Fruit fly (Drosophila melanogaster) whole organism, embryonic: ENCODE results near the gene CalpB.

Experiments
- Atf3 ChIP-seq: fragments of 200-800 bp; sonication (Bioruptor generic); optimal IDR thresholded peaks from 3 replicates; lab custom pipeline; 2016; ENCODE audit warnings: missing biosample characterization, missing genetic modification characterization
- Awh ChIP-seq: fragments of 200-800 bp; sonication (Bioruptor generic); IDR thresholded peaks from 2 replicates; pipeline ENCODE4, ENCODE4 v1.3.6; 2022; ENCODE audit warnings: missing biosample characterization, missing genetic modification characterization
- CG10321 ChIP-seq: fragments of 200-800 bp; sonication (Bioruptor generic); IDR thresholded peaks from 2 replicates; pipeline ENCODE4 v1.3.6; 2022; ENCODE audit warnings: missing biosample characterization, missing genetic modification characterization
- CG10431 ChIP-seq: fragments of 200-800 bp; sonication (Bioruptor generic); optimal IDR thresholded peaks from 3 replicates; lab custom pipeline; 2018; ENCODE audit warnings: missing biosample characterization, mild to moderate bottlenecking, missing genetic modification characterization
- CG10462 ChIP-seq: fragments of 200-800 bp; sonication (Bioruptor generic); optimal IDR thresholded peaks from 2 replicates; lab custom pipeline; 2016; ENCODE audit warnings: missing biosample characterization, missing genetic modification characterization
- CG10979 ChIP-seq: fragments of 200-800 bp; sonication (Bioruptor generic); optimal IDR thresholded peaks from 2 replicates; lab custom pipeline; 2018; ENCODE audit warnings: missing biosample characterization, mild to moderate bottlenecking, missing genetic modification characterization, moderate library complexity
- CG13894 ChIP-seq: fragments of 200-800 bp; sonication (Bioruptor generic); optimal IDR thresholded peaks from 3 replicates; lab custom pipeline; 2018; ENCODE audit warnings: missing biosample characterization, mild to moderate bottlenecking, missing genetic modification characterization, moderate library complexity
- CG15601 ChIP-seq: fragments of 200-800 bp; sonication (Bioruptor generic); optimal IDR thresholded peaks from 3 replicates; lab custom pipeline; 2019; ENCODE audit warnings: missing biosample characterization, mild to moderate bottlenecking, missing genetic modification characterization, moderate library complexity
- CG1792 ChIP-seq: fragments of 200-800 bp; sonication (Bioruptor generic); optimal IDR thresholded peaks from 2 replicates; lab custom pipeline; 2016; ENCODE audit warnings: missing biosample characterization, missing genetic modification characterization
- CG2120 ChIP-seq: fragments of 200-800 bp; sonication (Bioruptor generic); optimal IDR thresholded peaks from 3 replicates; lab custom pipeline; 2016; ENCODE audit warnings: missing biosample characterization, missing genetic modification characterization
- CG4328 ChIP-seq: fragments of 200-800 bp; sonication (Bioruptor generic); optimal IDR thresholded peaks from 3 replicates; lab custom pipeline; 2017; ENCODE audit warnings: missing biosample characterization, missing genetic modification reagents, missing genetic modification characterization
- CG6254 ChIP-seq: fragments of 200-800 bp; sonication (Bioruptor generic); optimal IDR thresholded peaks from 3 replicates; lab custom pipeline; 2017; ENCODE audit warnings: mild to moderate bottlenecking, missing biosample characterization, missing genetic modification reagents, missing genetic modification characterization
- CG6791 ChIP-seq: fragments of 200-800 bp; sonication (Bioruptor generic); IDR thresholded peaks from 3 replicates; pipeline ENCODE4 v1.3.6; 2022; ENCODE audit warnings: missing biosample characterization, missing genetic modification characterization; ENCODE audit not compliant: partially characterized antibody
- CG6854 ChIP-seq: fragments of 200-800 bp; sonication (Bioruptor generic); optimal IDR thresholded peaks from 3 replicates; lab custom pipeline; 2017; ENCODE audit warnings: missing biosample characterization, mild to moderate bottlenecking, missing genetic modification characterization
- CG8388 ChIP-seq: fragments of 200-800 bp; sonication (Bioruptor generic); optimal IDR thresholded peaks from 2 replicates; lab custom pipeline; 2019; ENCODE audit warnings: missing biosample characterization, mild to moderate bottlenecking, missing genetic modification characterization, moderate library complexity
- CkIIα-i1 ChIP-seq: fragments of 200-800 bp; sonication (Bioruptor generic); IDR thresholded peaks from 2 replicates; pipeline ENCODE4 v1.3.6; 2022; ENCODE audit warnings: missing biosample characterization, missing genetic modification characterization
- Doc2 ChIP-seq: fragments of 200-800 bp; sonication (Bioruptor generic); IDR thresholded peaks from 2 replicates; pipeline ENCODE4 v1.3.6; 2022; ENCODE audit warnings: missing biosample characterization, missing genetic modification characterization
- Doc3 ChIP-seq: fragments of 200-800 bp; sonication (Bioruptor generic); IDR thresholded peaks from 3 replicates; pipeline ENCODE4 v1.3.6; 2022; ENCODE audit warnings: missing biosample characterization, missing genetic modification characterization; ENCODE audit not compliant: partially characterized antibody
- Ets65A ChIP-seq: fragments of 200-800 bp; sonication (Bioruptor generic); peaks from one replicate; lab custom pipeline; 2016; ENCODE audit warnings: missing biosample characterization, missing genetic modification characterization
- Fer3 ChIP-seq: fragments of 200-800 bp; sonication (Bioruptor generic); optimal IDR thresholded peaks from 2 replicates; lab custom pipeline; 2018; ENCODE audit warnings: missing biosample characterization, mild to moderate bottlenecking, missing genetic modification characterization, moderate library complexity
- Gug ChIP-seq: fragments of 200-800 bp; sonication (Bioruptor generic); IDR thresholded peaks from 4 replicates; pipeline ENCODE4 v1.3.6; 2022; ENCODE audit warnings: missing biosample characterization, missing genetic modification characterization
- H15 ChIP-seq: fragments of 200-800 bp; sonication (Bioruptor generic); IDR thresholded peaks from 3 replicates; pipeline ENCODE4 v1.3.6; 2022; ENCODE audit warnings: missing biosample characterization, missing genetic modification characterization
- Neu2 ChIP-seq: fragments of 200-800 bp; sonication (Bioruptor generic); optimal IDR thresholded peaks from 3 replicates; lab custom pipeline; 2016; ENCODE audit warnings: missing biosample characterization, missing genetic modification characterization, borderline replicate concordance
- NfI ChIP-seq: fragments of 200-800 bp; sonication (Bioruptor generic); optimal IDR thresholded peaks from 3 replicates; lab custom pipeline; 2018; ENCODE audit warnings: missing biosample characterization, mild to moderate bottlenecking, missing genetic modification characterization, moderate library complexity
- Pdp1 ChIP-seq, 2 experiments: fragments of 200-800 bp; sonication (Bioruptor generic); optimal IDR thresholded peaks; 3 replicates each; lab custom pipeline; 2016; ENCODE audit warnings: missing biosample characterization in 2 of 2, missing genetic modification characterization in 2 of 2, mild to moderate bottlenecking in 1 of 2, moderate library complexity in 1 of 2
- Ssrp ChIP-seq: fragments of 200-800 bp; sonication (Bioruptor generic); optimal IDR thresholded peaks from 2 replicates; lab custom pipeline; 2018; ENCODE audit warnings: missing biosample characterization, mild to moderate bottlenecking, missing genetic modification characterization, moderate library complexity
- TFAM ChIP-seq: fragments of 200-800 bp; sonication (Bioruptor generic); optimal IDR thresholded peaks from 2 replicates; lab custom pipeline; 2017; ENCODE audit warnings: missing biosample characterization, missing genetic modification characterization, inconsistent platforms
- ac ChIP-seq: fragments of 200-800 bp; sonication (Bioruptor generic); optimal IDR thresholded peaks from 3 replicates; lab custom pipeline; 2017; ENCODE audit warnings: missing biosample characterization, mild to moderate bottlenecking, missing genetic modification characterization
- az2 ChIP-seq: fragments of 200-800 bp; sonication (Bioruptor generic); optimal IDR thresholded peaks from 3 replicates; lab custom pipeline; 2016; ENCODE audit warnings: missing biosample characterization, missing genetic modification characterization
- cas ChIP-seq: fragments of 200-800 bp; sonication (Bioruptor generic); IDR thresholded peaks from 2 replicates; pipeline ENCODE4 v1.3.6; 2022; ENCODE audit warnings: missing biosample characterization, missing genetic modification characterization
- chn ChIP-seq: fragments of 200-800 bp; sonication (Bioruptor generic); optimal IDR thresholded peaks from 2 replicates; lab custom pipeline; 2016; ENCODE audit warnings: missing biosample characterization, missing genetic modification characterization
- corto ChIP-seq: fragments of 200-800 bp; sonication (Bioruptor generic); optimal IDR thresholded peaks from 2 replicates; lab custom pipeline; 2016; ENCODE audit warnings: missing biosample characterization, mild to moderate bottlenecking, missing genetic modification characterization, moderate library complexity
- dati ChIP-seq: fragments of 200-800 bp; sonication (Bioruptor generic); IDR thresholded peaks from 2 replicates; pipeline ENCODE4 v1.3.6; 2022; ENCODE audit warnings: missing biosample characterization, missing genetic modification characterization
- ems ChIP-seq: fragments of 200-800 bp; sonication (Bioruptor generic); optimal IDR thresholded peaks from 3 replicates; lab custom pipeline; 2016; ENCODE audit warnings: missing biosample characterization, missing genetic modification characterization
- gsb-n ChIP-seq: fragments of 200-800 bp; sonication (Bioruptor generic); optimal IDR thresholded peaks from 3 replicates; lab custom pipeline; 2018; ENCODE audit warnings: missing biosample characterization, mild to moderate bottlenecking, missing genetic modification characterization
- h ChIP-seq: fragments of >200 bp; optimal IDR thresholded peaks from 2 replicates; lab custom pipeline; 2017
- lab ChIP-seq: fragments of 200-800 bp; sonication (Bioruptor generic); optimal IDR thresholded peaks from 3 replicates; lab custom pipeline; 2017; ENCODE audit warnings: missing biosample characterization, missing genetic modification characterization, mild to moderate bottlenecking, moderate library complexity, missing genetic modification reagents
- lbe ChIP-seq: fragments of 200-800 bp; sonication (Bioruptor generic); optimal IDR thresholded peaks from 2 replicates; lab custom pipeline; 2016; ENCODE audit warnings: missing biosample characterization, mild to moderate bottlenecking, missing genetic modification characterization
- lov ChIP-seq, 2 experiments: fragments of 200-800 bp in 1 of 2; fragments of >200 bp in 1 of 2; sonication (Bioruptor generic) in 1 of 2; IDR thresholded peaks in 1 of 2; optimal IDR thresholded peaks in 1 of 2; 2 replicates in 1 of 2; 3 replicates in 1 of 2; pipeline versions ENCODE4 v1.3.6 to Lab custom; 2017 to 2022; ENCODE audit warnings: missing biosample characterization in 1 of 2, missing genetic modification characterization in 1 of 2
- nom ChIP-seq: fragments of 200-800 bp; sonication (Bioruptor generic); optimal IDR thresholded peaks from 2 replicates; lab custom pipeline; 2017; ENCODE audit warnings: missing biosample characterization, missing genetic modification characterization, mild to moderate bottlenecking, moderate library complexity, missing genetic modification reagents
- pho ChIP-seq: fragments of 200-800 bp; sonication (Bioruptor generic); optimal IDR thresholded peaks from 2 replicates; lab custom pipeline; 2016; ENCODE audit warnings: missing biosample characterization, missing genetic modification characterization
- pita ChIP-seq: fragments of 200-800 bp; sonication (Bioruptor generic); optimal IDR thresholded peaks from 2 replicates; lab custom pipeline; 2017; ENCODE audit warnings: missing biosample characterization, mild to moderate bottlenecking, missing genetic modification characterization
- repo ChIP-seq: fragments of 200-800 bp; sonication (Bioruptor generic); optimal IDR thresholded peaks from 2 replicates; lab custom pipeline; 2016; ENCODE audit warnings: missing biosample characterization, missing genetic modification characterization
- scrt ChIP-seq: fragments of 200-800 bp; sonication (Bioruptor generic); optimal IDR thresholded peaks from 2 replicates; lab custom pipeline; 2018; ENCODE audit warnings: missing biosample characterization, mild to moderate bottlenecking, missing genetic modification characterization, moderate library complexity
- sna ChIP-seq: fragments of 200-800 bp; sonication (Bioruptor generic); IDR thresholded peaks from 2 replicates; pipeline ENCODE4 v1.3.6; 2022; ENCODE audit warnings: missing biosample characterization, missing genetic modification characterization; ENCODE audit not compliant: partially characterized antibody
- tll ChIP-seq, 2 experiments: fragments of 200-800 bp in 1 of 2; fragments of >200 bp in 1 of 2; sonication (Bioruptor generic) in 1 of 2; optimal IDR thresholded peaks; 2 replicates each; lab custom pipeline; 2017 to 2019; ENCODE audit warnings: missing biosample characterization in 2 of 2, missing genetic modification characterization in 2 of 2, mild to moderate bottlenecking in 1 of 2, moderate library complexity in 1 of 2
- wor ChIP-seq: fragments of 200-800 bp; sonication (Bioruptor generic); IDR thresholded peaks from 2 replicates; pipeline ENCODE4 v1.3.6; 2022; ENCODE audit warnings: missing biosample characterization, missing genetic modification characterization
- zen2 ChIP-seq: fragments of 200-800 bp; sonication (Bioruptor generic); IDR thresholded peaks from 3 replicates; pipeline ENCODE4 v1.3.6; 2022; ENCODE audit warnings: missing biosample characterization, missing genetic modification characterization; ENCODE audit not compliant: partially characterized antibody

The CalpB gene

DNA sequence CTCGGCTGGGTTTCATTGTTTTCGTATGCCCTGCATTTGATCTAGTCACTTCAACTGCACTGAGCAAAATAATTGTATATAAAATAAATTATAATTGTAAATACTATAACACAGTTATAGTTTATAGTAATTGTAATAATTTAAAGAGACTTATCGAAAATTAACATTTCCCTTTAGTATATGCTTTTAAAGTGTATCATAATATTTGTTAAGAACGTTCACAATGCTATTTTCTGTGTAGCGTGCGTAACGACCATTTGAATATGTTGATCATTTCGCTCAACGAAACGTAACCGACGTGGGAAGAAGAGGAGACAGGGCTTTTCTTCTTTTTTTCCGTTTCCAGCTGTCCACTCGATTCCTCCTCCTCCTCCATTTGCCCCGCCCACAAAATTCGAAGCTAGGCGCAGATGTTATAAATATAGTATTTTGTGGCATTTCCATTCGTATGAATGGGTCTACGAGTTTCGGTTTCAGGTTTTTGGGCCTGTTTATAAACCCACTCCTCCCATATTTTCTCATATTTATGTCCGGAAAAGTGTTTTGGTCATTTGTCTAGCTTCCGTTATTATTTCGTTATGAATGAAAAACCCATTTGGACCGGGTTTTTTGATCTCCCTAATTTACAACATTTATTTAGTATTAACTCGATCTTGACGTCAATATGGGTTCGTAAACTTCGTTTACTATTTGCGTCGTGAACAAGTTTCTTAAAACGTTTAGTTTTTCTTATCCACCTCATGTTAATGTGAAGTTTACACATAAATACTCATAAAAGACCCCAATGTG, 31.9 kb upstream of the CalpB start (continued):
- TF ChIP-seq Atf3 (GFP tag; lab: Kevin White, UChicago) (no peak), tll (GFP tag; optimal IDR thresholded peaks at IDR 0.05; lab: Kevin White, UChicago) (peak in 1 of 2 experiments; percentile 21), Gug (GFP tag; lab: Robert Waterston, UW) (peak; percentile 23; the same call in 1 of the 4 replicates), zen2 (GFP tag; lab: Robert Waterston, UW) (no peak), CG4328 (GFP tag; lab: Kevin White, UChicago) (peak; percentile 40), CG1792 (GFP tag; lab: Kevin White, UChicago) (no peak), dati (GFP tag; lab: Robert Waterston, UW) (no peak), Ets65A (GFP tag; lab: Kevin White, UChicago) (no peak), CG8388 (GFP tag; lab: Kevin White, UChicago) (peak; percentile 92), lab (GFP tag; lab: Kevin White, UChicago) (no peak), CG6854 (GFP tag; lab: Kevin White, UChicago) (peak; percentile 55), Neu2 (GFP tag; lab: Kevin White, UChicago) (no peak), wor (GFP tag; lab: Robert Waterston, UW) (peak; percentile 76), Ssrp (peak; percentile 89), CkIIα-i1 (GFP tag; lab: Robert Waterston, UW) (no peak), CG13894 (tag; lab: Kevin White, UChicago) (no peak), nom (GFP tag; lab: Kevin White, UChicago) (peak; percentile 9), TFAM (peak; percentile 57), scrt (peak; percentile 51), CG15601 (tag; lab: Kevin White, UChicago) (peak; percentile 88), H15 (GFP tag; lab: Robert Waterston, UW) (peak; percentile 81), Doc3 (no peak), CG10321 (GFP tag; lab: Robert Waterston, UW) (peak; percentile 45; the same call in 1 of the 2 replicates), pita (GFP tag; lab: Kevin White, UChicago) (no peak), Doc2 (GFP tag; lab: Robert Waterston, UW) (no peak), CG6254 (GFP tag; lab: Kevin White, UChicago) (peak; percentile 87), lov (optimal IDR thresholded peaks at IDR 0.05; lab: Kevin White, UChicago) (no peak), lov (GFP tag; IDR thresholded peaks at IDR 0.05; lab: Robert Waterston, UW) (peak; percentile 77; the same call in 1 of the 3 replicates), lbe (GFP tag; lab: Kevin White, UChicago) (no peak), CG10462 (GFP tag; lab: Kevin White, UChicago) (peak; percentile 49), h (lab: Kevin White, UChicago) (no peak), ac (GFP tag; lab: Kevin White, UChicago) (peak; percentile 80), Fer3 (peak; percentile 76), Awh (GFP tag; lab: Robert Waterston, UW) (peak; percentile 88), Pdp1 (GFP tag; optimal IDR thresholded peaks at IDR 0.05; lab: Kevin White, UChicago) (peak; percentile 46 to 58), sna (GFP tag; lab: Robert Waterston, UW) (no peak), repo (no peak), cas (GFP tag; lab: Robert Waterston, UW) (peak; percentile 54; the same call in 1 of the 2 replicates), ems (no peak), corto (GFP tag; lab: Kevin White, UChicago) (no peak), CG6791 (GFP tag; lab: Robert Waterston, UW) (no peak), pho (GFP tag; lab: Kevin White, UChicago) (no peak), CG10979 (tag; lab: Kevin White, UChicago) (peak; percentile 94), chn (GFP tag; lab: Kevin White, UChicago) (peak; percentile 28), CG2120 (GFP tag; lab: Kevin White, UChicago) (peak; percentile 0), az2 (GFP tag; lab: Kevin White, UChicago) (peak; percentile 84), NfI (GFP tag; lab: Kevin White, UChicago) (peak; percentile 47), gsb-n (peak; percentile 94), CG10431 (GFP tag; lab: Kevin White, UChicago) (peak; percentile 58)
